Fruit fly (Drosophila melanogaster): ENCODE measurements around the gene sdt.

- TF ChIP-seq acj6 (GFP tag; optimal IDR thresholded peaks at IDR 0.05), result no peak
- no peak for TF ChIP-seq Hr39 (GFP tag; optimal IDR thresholded peaks at IDR 0.05)
- no peak for TF ChIP-seq Blimp-1 (GFP tag; optimal IDR thresholded peaks at IDR 0.05)
- TF ChIP-seq Eip93F (GFP tag; optimal IDR thresholded peaks at IDR 0.05), result no peak
- TF ChIP-seq Eip78C (GFP tag), result no peak
- no peak for TF ChIP-seq fkh (GFP tag; optimal IDR thresholded peaks at IDR 0.05)
- TF ChIP-seq Hr38 (GFP tag; optimal IDR thresholded peaks at IDR 0.05), result no peak
- no peak for TF ChIP-seq CG4318 (GFP tag; optimal IDR thresholded peaks at IDR 0.05)
- no peak for TF ChIP-seq CG16779 (tag; optimal IDR thresholded peaks at IDR 0.05)
- no peak for TF ChIP-seq OdsH (GFP tag; optimal IDR thresholded peaks at IDR 0.05)
- no peak for TF ChIP-seq Sox102F (GFP tag; optimal IDR thresholded peaks at IDR 0.05)
- no peak for TF ChIP-seq svp (GFP tag)
Observed at dm6 chrX:8152077-8152476, 26.3 kb upstream of the sdt start, which contains the start of gene Gbeta5.
